Fruit fly (Drosophila melanogaster) whole organism, embryonic: Measurements from ENCODE around the gene CG4497.

Experiments
- Aef1 ChIP-seq: fragments of 200-800 bp; sonication (Bioruptor generic); IDR thresholded peaks from 3 replicates; pipeline ENCODE4 v1.3.6; 2022; ENCODE audit warnings: missing biosample characterization, missing genetic modification characterization
- CG13296 ChIP-seq: fragments of 200-800 bp; sonication (Bioruptor generic); optimal IDR thresholded peaks from 3 replicates; lab custom pipeline; 2018; ENCODE audit warnings: missing biosample characterization, mild to moderate bottlenecking, missing genetic modification characterization
- CG13775 ChIP-seq: fragments of 200-800 bp; sonication (Bioruptor generic); optimal IDR thresholded peaks from 3 replicates; lab custom pipeline; 2017; ENCODE audit warnings: missing biosample characterization, mild to moderate bottlenecking, missing genetic modification characterization
- CG1647 ChIP-seq: fragments of 200-800 bp; sonication (Bioruptor generic); optimal IDR thresholded peaks from 3 replicates; lab custom pipeline; 2016; ENCODE audit warnings: missing biosample characterization, missing genetic modification characterization
- CG1832 ChIP-seq: fragments of 200-800 bp; sonication (Bioruptor generic); optimal IDR thresholded peaks from 2 replicates; lab custom pipeline; 2017; ENCODE audit warnings: missing biosample characterization, mild to moderate bottlenecking, missing genetic modification characterization, inconsistent platforms
- CG2129 ChIP-seq: fragments of 200-800 bp; sonication (Bioruptor generic); IDR thresholded peaks from 2 replicates; pipeline ENCODE4 v1.3.6; 2022; ENCODE audit warnings: missing biosample characterization, missing genetic modification characterization; ENCODE audit not compliant: partially characterized antibody
- CG2889 ChIP-seq: fragments of 200-800 bp; sonication (Bioruptor generic); IDR thresholded peaks from 3 replicates; pipeline ENCODE4 v1.3.6; 2022; ENCODE audit warnings: missing biosample characterization, missing genetic modification characterization
- CG30020 ChIP-seq: fragments of 200-800 bp; optimal IDR thresholded peaks from 2 replicates; lab custom pipeline; 2019; ENCODE audit warnings: missing biosample characterization, mild to moderate bottlenecking, missing genetic modification characterization, moderate library complexity
- CG30431 ChIP-seq: fragments of 200-800 bp; sonication (Bioruptor generic); optimal IDR thresholded peaks from 2 replicates; lab custom pipeline; 2017; ENCODE audit warnings: missing biosample characterization, missing genetic modification characterization
- CG33557 ChIP-seq: fragments of 200-800 bp; sonication (Bioruptor generic); optimal IDR thresholded peaks from 2 replicates; lab custom pipeline; 2019; ENCODE audit warnings: missing biosample characterization, mild to moderate bottlenecking, missing genetic modification characterization, moderate library complexity
- CG34376 ChIP-seq: fragments of 200-800 bp; sonication (Bioruptor generic); optimal IDR thresholded peaks from 2 replicates; lab custom pipeline; 2018; ENCODE audit warnings: missing biosample characterization, mild to moderate bottlenecking, missing genetic modification characterization
- CG6175 ChIP-seq: fragments of 200-800 bp; sonication (Bioruptor generic); IDR thresholded peaks from 3 replicates; pipeline ENCODE4 v1.3.6; 2022; ENCODE audit warnings: missing biosample characterization, missing genetic modification characterization
- CG6765 ChIP-seq: fragments of 200-800 bp; sonication (Bioruptor generic); optimal IDR thresholded peaks from 3 replicates; lab custom pipeline; 2017; ENCODE audit warnings: missing biosample characterization, mild to moderate bottlenecking, missing genetic modification characterization
- CG6813 ChIP-seq: fragments of 200-800 bp; sonication (Bioruptor generic); optimal IDR thresholded peaks from 2 replicates; lab custom pipeline; 2017; ENCODE audit warnings: missing biosample characterization, missing genetic modification characterization, mild to moderate bottlenecking, moderate library complexity, missing genetic modification reagents
- CHES-1-like ChIP-seq: fragments of 200-800 bp; sonication (Bioruptor generic); optimal IDR thresholded peaks from 2 replicates; lab custom pipeline; 2016; ENCODE audit warnings: missing biosample characterization, missing genetic modification characterization
- Dbx ChIP-seq: fragments of 200-800 bp; sonication (Bioruptor generic); IDR thresholded peaks from 3 replicates; pipeline ENCODE4 v1.3.6; 2022; ENCODE audit warnings: missing biosample characterization, missing genetic modification characterization
- Doc2 ChIP-seq: fragments of 200-800 bp; sonication (Bioruptor generic); IDR thresholded peaks from 2 replicates; pipeline ENCODE4 v1.3.6; 2022; ENCODE audit warnings: missing biosample characterization, missing genetic modification characterization
- Doc3 ChIP-seq: fragments of 200-800 bp; sonication (Bioruptor generic); IDR thresholded peaks from 3 replicates; pipeline ENCODE4 v1.3.6; 2022; ENCODE audit warnings: missing biosample characterization, missing genetic modification characterization; ENCODE audit not compliant: partially characterized antibody
- Hr51 ChIP-seq, 2 experiments: fragments of 200-800 bp; sonication (Bioruptor generic); optimal IDR thresholded peaks; 2 replicates in 1 of 2; 3 replicates in 1 of 2; lab custom pipeline; 2016 to 2018; ENCODE audit warnings: missing biosample characterization in 2 of 2, missing genetic modification characterization in 2 of 2, mild to moderate bottlenecking in 1 of 2, moderate library complexity in 1 of 2
- Mad ChIP-seq: fragments of 200-800 bp; sonication (Bioruptor generic); optimal IDR thresholded peaks from 2 replicates; lab custom pipeline; 2016; ENCODE audit warnings: missing biosample characterization, missing genetic modification characterization
- Opbp ChIP-seq: fragments of 200-800 bp; sonication (Bioruptor generic); IDR thresholded peaks from 3 replicates; pipeline ENCODE4 v1.3.6; 2022; ENCODE audit warnings: missing biosample characterization, missing genetic modification characterization; ENCODE audit not compliant: partially characterized antibody
- Ravus ChIP-seq: fragments of 200-800 bp; sonication (Bioruptor generic); IDR thresholded peaks from 2 replicates; pipeline ENCODE4 v1.3.6; 2022; ENCODE audit warnings: missing biosample characterization, missing genetic modification characterization
- Rx ChIP-seq: fragments of 200-800 bp; sonication (Bioruptor generic); IDR thresholded peaks from 2 replicates; pipeline ENCODE4 v1.3.6; 2022; ENCODE audit warnings: missing biosample characterization, missing genetic modification characterization
- Sin3A ChIP-seq: fragments of >200 bp; optimal IDR thresholded peaks from 2 replicates; lab custom pipeline; 2018
- Sry-β ChIP-seq: fragments of 200-800 bp; sonication (Bioruptor generic); optimal IDR thresholded peaks from 2 replicates; lab custom pipeline; 2018; ENCODE audit warnings: missing biosample characterization, mild to moderate bottlenecking, missing genetic modification characterization, moderate library complexity
- ase ChIP-seq: fragments of 200-800 bp; sonication (Bioruptor generic); IDR thresholded peaks from 3 replicates; pipeline ENCODE4 v1.3.6; 2022; ENCODE audit warnings: missing biosample characterization, missing genetic modification characterization
- ash1 ChIP-seq: fragments of 200-800 bp; sonication (Bioruptor generic); optimal IDR thresholded peaks from 2 replicates; lab custom pipeline; 2018; ENCODE audit warnings: missing biosample characterization, mild to moderate bottlenecking, missing genetic modification characterization
- bsh ChIP-seq, 2 experiments: fragments of 200-800 bp; sonication (Bioruptor generic); optimal IDR thresholded peaks; 2 replicates each; lab custom pipeline; 2017 to 2018; ENCODE audit warnings: mild to moderate bottlenecking in 2 of 2, missing biosample characterization in 2 of 2, missing genetic modification characterization in 2 of 2, moderate library complexity in 1 of 2
- ci ChIP-seq: fragments of 200-800 bp; sonication (Bioruptor generic); IDR thresholded peaks from 3 replicates; pipeline ENCODE4 v1.3.6; 2022; ENCODE audit warnings: missing biosample characterization, missing genetic modification characterization
- dysf ChIP-seq: fragments of 200-800 bp; sonication (Bioruptor generic); IDR thresholded peaks from 3 replicates; pipeline ENCODE4 v1.3.6; 2022; ENCODE audit warnings: missing biosample characterization, missing genetic modification characterization
- emc ChIP-seq: fragments of 200-800 bp; sonication (Bioruptor generic); optimal IDR thresholded peaks from 2 replicates; lab custom pipeline; 2016; ENCODE audit warnings: missing biosample characterization, missing genetic modification characterization
- ems ChIP-seq: fragments of 200-800 bp; sonication (Bioruptor generic); optimal IDR thresholded peaks from 3 replicates; lab custom pipeline; 2016; ENCODE audit warnings: missing biosample characterization, missing genetic modification characterization
- esg ChIP-seq: fragments of 200-800 bp; sonication (Bioruptor generic); conservative IDR thresholded peaks from 2 replicates; pipeline ENCODE4 v1.3.6; 2022; ENCODE audit warnings: missing biosample characterization, missing genetic modification characterization
- her ChIP-seq: fragments of 200-800 bp; sonication (Bioruptor generic); optimal IDR thresholded peaks from 2 replicates; lab custom pipeline; 2016; ENCODE audit warnings: missing biosample characterization, missing genetic modification characterization
- hkb ChIP-seq, 2 experiments: fragments of 200-800 bp in 1 of 2; fragments of >200 bp in 1 of 2; sonication (Bioruptor generic) in 1 of 2; IDR thresholded peaks in 1 of 2; optimal IDR thresholded peaks in 1 of 2; 2 replicates each; pipeline versions ENCODE4 v1.3.6 to Lab custom; 2017 to 2022; ENCODE audit warnings: missing biosample characterization in 1 of 2, missing genetic modification characterization in 1 of 2
- jigr1 ChIP-seq: fragments of 200-800 bp; sonication (Bioruptor generic); IDR thresholded peaks from 3 replicates; pipeline ENCODE4 v1.3.6; 2022; ENCODE audit warnings: missing biosample characterization, missing genetic modification characterization
- jing ChIP-seq: fragments of 200-800 bp; sonication (Bioruptor generic); optimal IDR thresholded peaks from 2 replicates; lab custom pipeline; 2018; ENCODE audit warnings: missing biosample characterization, mild to moderate bottlenecking, missing genetic modification characterization
- lab ChIP-seq: fragments of 200-800 bp; sonication (Bioruptor generic); optimal IDR thresholded peaks from 3 replicates; lab custom pipeline; 2017; ENCODE audit warnings: missing biosample characterization, missing genetic modification characterization, mild to moderate bottlenecking, moderate library complexity, missing genetic modification reagents
- lov ChIP-seq, 2 experiments: fragments of 200-800 bp in 1 of 2; fragments of >200 bp in 1 of 2; sonication (Bioruptor generic) in 1 of 2; IDR thresholded peaks in 1 of 2; optimal IDR thresholded peaks in 1 of 2; 2 replicates in 1 of 2; 3 replicates in 1 of 2; pipeline versions ENCODE4 v1.3.6 to Lab custom; 2017 to 2022; ENCODE audit warnings: missing biosample characterization in 1 of 2, missing genetic modification characterization in 1 of 2
- nmo ChIP-seq: fragments of 200-800 bp; sonication (Bioruptor generic); optimal IDR thresholded peaks from 2 replicates; lab custom pipeline; 2018; ENCODE audit warnings: missing biosample characterization, mild to moderate bottlenecking, missing genetic modification characterization, moderate library complexity
- oc ChIP-seq: fragments of 200-800 bp; sonication (Bioruptor generic); optimal IDR thresholded peaks from 2 replicates; lab custom pipeline; 2018; ENCODE audit warnings: missing biosample characterization, mild to moderate bottlenecking, missing genetic modification characterization, moderate library complexity
- otp ChIP-seq: fragments of 200-800 bp; sonication (Bioruptor generic); IDR thresholded peaks from 3 replicates; pipeline ENCODE4, ENCODE4 v1.3.6; 2022; ENCODE audit warnings: missing biosample characterization, missing genetic modification characterization
- phol ChIP-seq: fragments of 200-800 bp; sonication (Bioruptor generic); optimal IDR thresholded peaks from 3 replicates; lab custom pipeline; 2018; ENCODE audit warnings: missing biosample characterization, mild to moderate bottlenecking, missing genetic modification characterization, moderate library complexity
- run ChIP-seq: fragments of 200-800 bp; sonication (Bioruptor generic); optimal IDR thresholded peaks from 3 replicates; lab custom pipeline; 2018; ENCODE audit warnings: missing biosample characterization, mild to moderate bottlenecking, missing genetic modification characterization
- sob ChIP-seq: fragments of 200-800 bp; sonication (Bioruptor generic); IDR thresholded peaks from 2 replicates; pipeline ENCODE4 v1.3.6; 2022; ENCODE audit warnings: missing biosample characterization, missing genetic modification characterization
- tgo ChIP-seq: fragments of 200-800 bp; sonication (Bioruptor generic); IDR thresholded peaks from 3 replicates; pipeline ENCODE4 v1.3.6; 2022; ENCODE audit warnings: missing biosample characterization, missing genetic modification characterization
- vvl ChIP-seq: fragments of 200-800 bp; sonication (Bioruptor generic); IDR thresholded peaks from 2 replicates; pipeline ENCODE4 v1.3.6; 2022; ENCODE audit warnings: missing biosample characterization, missing genetic modification characterization
- zfh1 ChIP-seq: fragments of 200-800 bp; sonication (Bioruptor generic); IDR thresholded peaks from 3 replicates; pipeline ENCODE4 v1.3.6; 2022; ENCODE audit warnings: missing biosample characterization, missing genetic modification characterization

The CG4497 gene

DNA sequence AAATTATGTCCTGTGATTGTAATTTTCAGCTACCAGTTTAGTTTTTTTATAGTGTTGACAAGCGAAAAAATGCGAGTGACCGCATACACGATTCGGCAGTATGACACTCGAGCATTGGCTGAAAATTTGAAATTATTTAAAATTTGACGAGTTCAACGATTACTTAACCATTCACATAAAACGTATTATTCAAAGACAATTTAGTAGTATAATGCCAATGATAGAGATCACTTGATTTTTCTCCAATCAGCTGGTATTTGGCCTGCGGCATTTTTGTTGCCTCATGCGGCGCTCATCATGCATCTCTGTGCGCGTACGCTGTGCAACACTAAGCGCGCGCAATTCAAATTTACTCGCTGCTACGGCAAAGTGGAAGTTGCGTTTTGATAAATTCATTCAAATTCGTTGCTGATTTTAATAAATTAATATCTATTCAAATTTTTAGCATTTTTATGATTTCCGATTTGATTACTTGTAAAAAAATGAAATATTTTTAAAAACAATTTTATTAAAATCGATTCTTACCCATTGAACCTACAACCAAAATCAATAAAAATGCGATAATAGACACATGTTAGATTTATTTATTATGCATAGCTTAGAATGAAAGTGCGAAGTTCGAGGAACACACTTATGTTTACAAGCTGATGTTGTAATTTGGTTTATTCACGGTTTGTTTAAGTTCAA, at the start of gene CG4497 (continued):
- TF ChIP-seq dysf, result peak; percentile 98
- TF ChIP-seq tgo (GFP tag; lab: Robert Waterston, UW), result peak; percentile 96
- TF ChIP-seq CG34376 (GFP tag; lab: Kevin White, UChicago), result peak; percentile 86
- peak; percentile 99 for TF ChIP-seq sob (GFP tag; lab: Robert Waterston, UW)
- peak; percentile 38 for TF ChIP-seq CG6765 (GFP tag; lab: Kevin White, UChicago)
- TF ChIP-seq Opbp (GFP tag; lab: Robert Waterston, UW), result peak; percentile 83; the same call in 2 of the 3 replicates
- peak; percentile 90 for TF ChIP-seq emc (GFP tag; lab: Kevin White, UChicago)
- TF ChIP-seq phol (tag; lab: Kevin White, UChicago), result peak; percentile 98
- peak; percentile 77 for TF ChIP-seq CG33557 (GFP tag; lab: Kevin White, UChicago)
- peak; percentile 68 for TF ChIP-seq CG30020 (tag; lab: Kevin White, UChicago)
- peak; percentile 20 for TF ChIP-seq oc (tag; lab: Kevin White, UChicago)
- TF ChIP-seq CG13296 (GFP tag; lab: Kevin White, UChicago), result peak; percentile 78
- TF ChIP-seq Mad (GFP tag; lab: Kevin White, UChicago), result peak; percentile 93
- TF ChIP-seq run (tag; lab: Kevin White, UChicago), result peak; percentile 25
- no peak for TF ChIP-seq ash1 (GFP tag; lab: Kevin White, UChicago)
- peak; percentile 94 for TF ChIP-seq ems (GFP tag; lab: Kevin White, UChicago)
- peak; percentile 26 for TF ChIP-seq CG6813 (GFP tag; lab: Kevin White, UChicago)
- TF ChIP-seq CG6175, result peak; percentile 82
- peak; percentile 94 for TF ChIP-seq hkb (optimal IDR thresholded peaks at IDR 0.05; lab: Kevin White, UChicago)
- peak; percentile 85 for TF ChIP-seq hkb (GFP tag; IDR thresholded peaks at IDR 0.05; lab: Robert Waterston, UW)
- 0 out of 3 replicates have a peak, but pooled peaks have one; percentile 37 for TF ChIP-seq Doc3
- TF ChIP-seq Sry-β (GFP tag; lab: Kevin White, UChicago), result peak; percentile 82
- TF ChIP-seq CG2129, result no peak
- TF ChIP-seq CG1647 (GFP tag; lab: Kevin White, UChicago), result peak; percentile 96
- no peak for TF ChIP-seq CG1832 (GFP tag; lab: Kevin White, UChicago)
- TF ChIP-seq zfh1 (GFP tag; lab: Robert Waterston, UW), result peak; percentile 92
- TF ChIP-seq lov (optimal IDR thresholded peaks at IDR 0.05; lab: Kevin White, UChicago), result no peak
- TF ChIP-seq lov (GFP tag; IDR thresholded peaks at IDR 0.05; lab: Robert Waterston, UW), result peak; percentile 88
- TF ChIP-seq Aef1, result peak; percentile 96
- peak; percentile 89 for TF ChIP-seq Rx
- peak; percentile 89 for TF ChIP-seq lab (GFP tag; lab: Kevin White, UChicago)
- TF ChIP-seq Ravus, result peak; percentile 75
- peak; percentile 93 for TF ChIP-seq vvl (GFP tag; lab: Robert Waterston, UW)
- peak; percentile 91 for TF ChIP-seq ci (GFP tag; lab: Robert Waterston, UW)
- TF ChIP-seq Dbx (GFP tag; lab: Robert Waterston, UW), result peak; percentile 98
- peak; percentile 95 for TF ChIP-seq esg (GFP tag; lab: Robert Waterston, UW)
- peak; percentile 85 for TF ChIP-seq Sin3A (lab: Kevin White, UChicago)
- peak; percentile 97 for TF ChIP-seq CG13775 (GFP tag; lab: Kevin White, UChicago)
- TF ChIP-seq jigr1 (GFP tag; lab: Robert Waterston, UW), result peak; percentile 91
- TF ChIP-seq ase (GFP tag; lab: Robert Waterston, UW), result peak; percentile 91
- peak; percentile 89 for TF ChIP-seq Doc2 (GFP tag; lab: Robert Waterston, UW)
- peak; percentile 88 for TF ChIP-seq CG30431 (GFP tag; lab: Kevin White, UChicago)
- peak; percentile 93 for TF ChIP-seq CHES-1-like (GFP tag; lab: Kevin White, UChicago)
- peak; percentile 92 for TF ChIP-seq CG2889
- peak; percentile 88 for TF ChIP-seq otp
- peak; percentile 18 to 86 for TF ChIP-seq bsh (GFP tag; optimal IDR thresholded peaks at IDR 0.05; lab: Kevin White, UChicago)
- TF ChIP-seq her (GFP tag; lab: Kevin White, UChicago), result peak; percentile 89
- TF ChIP-seq jing (GFP tag; lab: Kevin White, UChicago), result peak; percentile 78
- peak; percentile 91 to 96 for TF ChIP-seq Hr51 (GFP tag; optimal IDR thresholded peaks at IDR 0.05; lab: Kevin White, UChicago)
- peak; percentile 94 for TF ChIP-seq nmo (GFP tag; lab: Kevin White, UChicago)
